Worm (Caenorhabditis elegans): ENCODE data around the gene Y17D7B.2.
"Not testable (repeated sequence)": the region's sequence is repeated elsewhere in the genome, so short reads cannot be mapped to it uniquely, and the experiment has no call there.

The Y17D7B.2 gene

DNA sequence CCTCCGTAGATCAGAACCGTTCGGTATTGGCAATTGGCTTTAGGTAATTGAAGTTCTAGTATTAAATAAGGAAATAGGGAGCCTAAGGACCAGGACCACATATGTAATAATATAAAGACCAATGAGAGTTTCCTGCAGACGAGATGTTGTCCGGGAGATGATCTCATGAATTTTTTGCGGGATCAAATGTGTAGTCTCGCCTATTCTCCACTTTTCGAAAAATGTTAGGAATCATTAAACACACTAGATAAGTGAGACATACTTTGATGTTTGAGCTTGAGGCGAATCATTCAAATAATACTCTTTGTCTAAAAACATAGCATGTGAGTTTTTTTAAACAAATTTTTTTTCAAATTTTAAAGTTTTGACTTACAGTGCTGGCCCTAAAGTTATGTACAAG is 34.5 kb upstream of the Y17D7B.2 start, which contains the start of gene F11D11.6:
Gene F11D11.6, minus strand, starts transcription at position 101 of the 400 bp plus-strand sequence.
- TF ChIP-seq unc-55 (GFP tag; optimal IDR thresholded peaks at IDR 0.05) (no peak), lin-11 (tag; optimal IDR thresholded peaks at IDR 0.05) (no peak), ama-1 (optimal IDR thresholded peaks at IDR 0.05) (no peak), sox-4 (tag; optimal IDR thresholded peaks at IDR 0.05) (no peak), che-1 (tag; optimal IDR thresholded peaks at IDR 0.05) (no peak), pros-1 (tag; optimal IDR thresholded peaks at IDR 0.05) (no peak), tbx-7 (tag; optimal IDR thresholded peaks at IDR 0.05) (no peak), unc-42 (tag; optimal IDR thresholded peaks at IDR 0.05) (no peak), fax-1 (tag; optimal IDR thresholded peaks at IDR 0.05) (no peak)

DNA sequence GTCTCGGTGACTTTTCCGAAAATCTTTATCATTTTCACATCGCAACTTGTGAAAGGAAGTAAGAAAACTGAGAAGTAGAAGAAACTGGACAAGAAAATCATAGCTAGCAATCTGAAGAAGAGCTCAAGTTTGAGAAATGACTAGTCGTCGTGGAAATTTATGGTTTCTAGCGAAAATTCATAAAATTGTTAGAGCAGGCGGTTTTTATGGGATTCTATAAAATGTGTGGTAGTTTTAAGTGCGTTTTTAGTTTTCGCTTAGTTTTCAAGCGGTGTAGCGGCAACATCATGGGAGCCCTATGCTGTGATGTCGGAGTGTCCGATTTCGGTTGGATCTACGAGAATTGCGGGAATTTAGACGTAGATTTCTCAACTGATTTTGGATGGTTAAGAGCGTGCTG is 33.2 kb upstream of the Y17D7B.2 start, which contains the start of gene clec-254:
Gene clec-254, minus strand, starts transcription at position 101 of the 400 bp plus-strand sequence.
- not testable (repeated sequence) for TF ChIP-seq ama-1 (optimal IDR thresholded peaks at IDR 0.05); F13H6.1 (tag; optimal IDR thresholded peaks at IDR 0.05); unc-55 (GFP tag; optimal IDR thresholded peaks at IDR 0.05)

DNA sequence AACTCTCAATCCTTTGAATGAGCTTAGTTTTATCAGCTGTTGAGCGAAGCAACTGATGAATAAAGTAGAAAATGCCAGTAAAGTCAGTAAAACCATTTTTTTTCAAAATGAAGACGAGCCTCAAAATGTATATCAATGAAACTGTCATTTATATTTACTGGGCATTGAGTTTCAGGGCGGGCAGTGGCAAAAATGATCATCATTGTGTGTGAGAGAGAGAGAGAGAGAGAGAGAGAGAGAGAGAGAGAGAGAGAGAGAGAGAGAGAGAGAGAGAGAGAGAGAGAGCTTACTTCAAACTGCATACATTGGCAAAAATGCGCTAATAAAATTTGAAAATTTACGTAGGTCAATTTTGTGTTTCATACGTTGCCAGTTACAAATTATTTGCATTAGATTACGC is 27.4 kb upstream of the Y17D7B.2 start, which contains the start of gene F11D11.3:
Gene F11D11.3, minus strand, starts transcription at position 101 of the 400 bp plus-strand sequence.
- TF ChIP-seq ttx-3 (tag; optimal IDR thresholded peaks at IDR 0.05) (no peak), fax-1 (tag; optimal IDR thresholded peaks at IDR 0.05) (no peak), K02D7.2 (tag; optimal IDR thresholded peaks at IDR 0.05) (no peak), ceh-22 (tag; optimal IDR thresholded peaks at IDR 0.05) (no peak), ref-2 (tag; optimal IDR thresholded peaks at IDR 0.05) (no peak), unc-42 (tag; optimal IDR thresholded peaks at IDR 0.05) (no peak), sox-2 (GFP tag; IDR thresholded peaks at IDR 0.05) (no peak), ceh-48 (tag; optimal IDR thresholded peaks at IDR 0.05) (no peak), ceh-45 (GFP tag; IDR thresholded peaks at IDR 0.05) (no peak), eyg-1 (tag; optimal IDR thresholded peaks at IDR 0.05) (no peak)

ce11 chrV:18761078-18761477 is 26.5 kb upstream of the Y17D7B.2 start, which contains the start of gene F11D11.4:
Gene F11D11.4, plus strand, starts transcription at chrV:18761378.
- no peak for TF ChIP-seq ceh-22 (tag; optimal IDR thresholded peaks at IDR 0.05)
- TF ChIP-seq gmeb-2 (tag; optimal IDR thresholded peaks at IDR 0.05) = no peak
- no peak for TF ChIP-seq ceh-14 (tag; optimal IDR thresholded peaks at IDR 0.05)
- no peak for TF ChIP-seq fkh-6 (tag; optimal IDR thresholded peaks at IDR 0.05)
- TF ChIP-seq che-1 (tag; optimal IDR thresholded peaks at IDR 0.05) = no peak
- TF ChIP-seq ceh-2 (tag; optimal IDR thresholded peaks at IDR 0.05) = no peak
- no peak for TF ChIP-seq hlh-13 (GFP tag; optimal IDR thresholded peaks at IDR 0.05)

DNA sequence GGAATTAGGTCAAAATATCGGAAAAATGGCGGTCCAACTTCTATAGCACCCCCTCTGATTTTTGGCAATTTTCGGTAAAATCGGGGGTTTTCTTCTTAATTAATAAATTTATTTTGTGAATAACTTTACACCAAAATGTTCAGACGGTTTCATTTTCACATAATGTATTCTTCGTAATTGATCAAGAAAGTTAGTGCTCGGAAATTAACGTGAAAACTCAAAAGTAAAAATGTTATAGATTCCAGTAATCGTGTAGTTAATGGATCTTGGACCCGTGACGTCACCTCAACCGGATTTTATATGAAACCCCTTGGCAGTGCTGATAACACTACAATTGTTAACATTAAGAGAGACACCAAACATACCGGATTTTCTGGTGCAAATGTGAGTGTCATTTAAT is 25.5 kb upstream of the Y17D7B.2 start, which contains the start of gene F11D11.22:
Gene F11D11.22, plus strand, starts transcription at position 301 of the 400 bp plus-strand sequence.
- TF ChIP-seq ceh-31, pqm-1, lin-11 (tag; optimal IDR thresholded peaks at IDR 0.05): not testable (repeated sequence)

DNA sequence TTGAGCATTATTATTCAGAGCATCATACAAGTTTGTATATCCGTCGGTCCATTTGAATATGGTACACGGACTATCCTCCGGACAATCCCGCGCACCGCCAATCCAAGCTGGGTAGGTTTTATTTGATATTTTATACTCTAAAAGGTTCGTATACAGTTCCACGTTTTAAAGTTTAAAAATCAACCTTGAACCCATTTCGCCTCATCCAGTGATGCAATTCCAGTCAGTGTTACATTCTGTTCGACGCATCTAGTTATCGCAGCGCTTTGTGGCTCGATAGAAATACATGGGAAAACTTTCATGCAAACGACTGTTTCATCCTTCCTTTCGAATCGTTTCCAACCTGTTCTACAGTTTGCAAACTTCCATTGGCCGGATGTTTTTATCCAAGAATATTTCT is 17.6 kb upstream of the Y17D7B.2 start:
- TF ChIP-seq hlh-15 (tag; optimal IDR thresholded peaks at IDR 0.05) = no peak
- TF ChIP-seq madf-2 (tag; optimal IDR thresholded peaks at IDR 0.05) = no peak
- TF ChIP-seq ceh-14 (tag; optimal IDR thresholded peaks at IDR 0.05) = no peak
- no peak for TF ChIP-seq ceh-9 (tag; optimal IDR thresholded peaks at IDR 0.05)
- TF ChIP-seq pha-4 (tag; optimal IDR thresholded peaks at IDR 0.05) = no peak
- no peak for TF ChIP-seq dve-1 (tag; optimal IDR thresholded peaks at IDR 0.05)
- no peak for TF ChIP-seq hlh-8 (tag; optimal IDR thresholded peaks at IDR 0.05)
- TF ChIP-seq K02D7.2 (tag; optimal IDR thresholded peaks at IDR 0.05) = no peak

DNA sequence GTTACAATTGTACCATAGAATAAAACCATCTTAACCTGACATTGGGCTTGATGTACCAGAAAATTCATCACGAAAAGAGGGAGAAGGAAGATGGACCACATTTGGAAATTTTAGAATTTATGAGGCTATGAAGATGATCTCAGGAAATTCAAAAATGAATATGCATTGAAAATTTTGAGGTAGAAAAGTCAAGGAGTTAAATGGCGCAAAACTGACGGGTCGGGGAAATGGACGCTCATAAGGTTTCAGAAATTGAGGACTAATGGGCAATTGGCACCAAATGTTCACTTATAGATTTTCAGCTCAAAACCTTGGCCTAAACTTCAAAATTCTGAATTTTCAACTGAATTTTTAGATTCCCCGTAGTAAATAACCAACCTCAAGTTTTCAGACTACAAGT is 16.9 kb upstream of the Y17D7B.2 start, which contains the start of gene clec-255:
Gene clec-255, minus strand, starts transcription at position 101 of the 400 bp plus-strand sequence.
- TF ChIP-seq T23F11.4 (GFP tag; optimal IDR thresholded peaks at IDR 0.05) (no peak), nhr-232 (tag; optimal IDR thresholded peaks at IDR 0.05) (no peak), tbx-2 (tag; optimal IDR thresholded peaks at IDR 0.05) (no peak), pqm-1 (tag; optimal IDR thresholded peaks at IDR 0.05) (no peak), mec-3 (tag; optimal IDR thresholded peaks at IDR 0.05; ENCODE audit: borderline replicate concordance) (no peak), elt-2 (tag; optimal IDR thresholded peaks at IDR 0.05) (no peak), unc-55 (GFP tag; optimal IDR thresholded peaks at IDR 0.05) (no peak), gmeb-2 (tag; optimal IDR thresholded peaks at IDR 0.05) (no peak), ceh-9 (tag; optimal IDR thresholded peaks at IDR 0.05) (no peak), ceh-14 (tag; optimal IDR thresholded peaks at IDR 0.05) (no peak), nfya-1 (tag; optimal IDR thresholded peaks at IDR 0.05) (no peak), madf-2 (tag; optimal IDR thresholded peaks at IDR 0.05) (no peak), pax-1 (tag; optimal IDR thresholded peaks at IDR 0.05) (no peak), ceh-31 (tag; optimal IDR thresholded peaks at IDR 0.05) (no peak), ahr-1 (tag; optimal IDR thresholded peaks at IDR 0.05) (no peak), pha-2 (tag; optimal IDR thresholded peaks at IDR 0.05) (no peak), nhr-11 (tag; optimal IDR thresholded peaks at IDR 0.05) (no peak), sox-2 (GFP tag; IDR thresholded peaks at IDR 0.05) (no peak)

All from whole organism, late embryonic.